Fruit fly (Drosophila melanogaster): ENCODE results near the gene CG11050.

DNA sequence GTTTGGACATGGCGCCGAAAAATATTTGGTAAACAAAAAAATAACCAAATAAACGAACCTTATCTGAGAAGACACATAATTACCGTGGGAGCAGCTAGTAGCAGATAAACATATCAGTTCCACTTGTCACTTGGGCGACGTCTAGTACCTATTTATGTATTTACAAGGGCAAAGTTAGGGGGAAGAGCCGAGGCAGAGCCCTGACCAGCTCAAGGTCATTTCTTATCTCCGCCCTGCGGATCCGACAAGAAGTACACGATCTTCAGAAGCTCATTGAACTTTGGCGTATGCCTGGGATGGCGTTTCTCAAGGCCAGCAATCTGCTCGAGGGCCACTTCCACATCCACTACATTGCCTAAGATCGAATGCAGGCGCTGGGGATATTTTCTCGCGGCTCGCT is 45.9 kb upstream of the CG11050 start:
- TF ChIP-seq Vsx2 (GFP tag; optimal IDR thresholded peaks at IDR 0.05; ENCODE audit: partially characterized antibody): no peak
- no peak for TF ChIP-seq psq (GFP tag; optimal IDR thresholded peaks at IDR 0.05)
- TF ChIP-seq Abd-B (GFP tag; optimal IDR thresholded peaks at IDR 0.05): no peak
- no peak for TF ChIP-seq CG32264 (GFP tag; optimal IDR thresholded peaks at IDR 0.05)
- TF ChIP-seq sv (GFP tag; optimal IDR thresholded peaks at IDR 0.05): no peak
- no peak for TF ChIP-seq br (GFP tag; optimal IDR thresholded peaks at IDR 0.05)

Measured in whole organism, wandering third instar larva.